Worm (Caenorhabditis elegans) whole organism, L1 larva: ENCODE measurements around the gene F01D5.6.

Source experiments
- C04F5.9 ChIP-seq: sonication (generic microtip); optimal IDR thresholded peaks from 2 replicates; lab custom pipeline; 2016; ENCODE audit warnings: missing genetic modification characterization, missing compliant biosample characterization
- alr-1 ChIP-seq: fragments of 200-800 bp; sonication (Bioruptor generic); optimal IDR thresholded peaks from 2 replicates; lab custom pipeline; 2018; ENCODE audit warnings: borderline replicate concordance, mild to moderate bottlenecking, missing genetic modification characterization, missing compliant biosample characterization
- ceh-82 ChIP-seq, 3 experiments: fragments of 150-350 bp in 1 of 3; sonication (generic microtip) in 2 of 3; optimal IDR thresholded peaks; 2 replicates each; lab custom pipeline; 2014 to 2017; ENCODE audit warnings: missing biosample characterization in 3 of 3, missing genetic modification characterization in 3 of 3
- fkh-10 ChIP-seq: sonication (generic microtip); optimal IDR thresholded peaks from 2 replicates; lab custom pipeline; 2017; ENCODE audit warnings: missing biosample characterization, missing genetic modification reagents, missing genetic modification characterization
- fkh-4 ChIP-seq: sonication (generic microtip); optimal IDR thresholded peaks from 2 replicates; lab custom pipeline; 2016; ENCODE audit warnings: missing compliant biosample characterization, missing genetic modification characterization, borderline replicate concordance
- nhr-76 ChIP-seq: sonication (generic microtip); optimal IDR thresholded peaks from 2 replicates; lab custom pipeline; 2017; ENCODE audit warnings: missing biosample characterization, missing genetic modification characterization
- nhr-90 ChIP-seq: sonication (generic microtip); optimal IDR thresholded peaks from 2 replicates; lab custom pipeline; 2016; ENCODE audit warnings: mild to moderate bottlenecking, missing genetic modification characterization, missing compliant biosample characterization; ENCODE audit not compliant: poor library complexity
- pqm-1 ChIP-seq: sonication (generic microtip); optimal IDR thresholded peaks from 3 replicates; lab custom pipeline; 2017; ENCODE audit warnings: missing biosample characterization, missing genetic modification characterization
- snpc-4 ChIP-seq: fragments of 150-350 bp; optimal IDR thresholded peaks from 2 replicates; lab custom pipeline; 2014; ENCODE audit warnings: missing biosample characterization, missing genetic modification characterization
- ztf-11 ChIP-seq, 2 experiments: sonication (generic microtip); optimal IDR thresholded peaks; 2 replicates each; lab custom pipeline; 2016 to 2017; ENCODE audit warnings: missing genetic modification characterization in 2 of 2, missing biosample characterization in 1 of 2, missing compliant biosample characterization in 1 of 2

- TF ChIP-seq fkh-10 (GFP tag; lab: Kevin White, UChicago) (no peak), C04F5.9 (tag; lab: Kevin White, UChicago) (no peak), pqm-1 (tag; lab: Kevin White, UChicago) (no peak), alr-1 (tag; lab: Kevin White, UChicago) (no peak), fkh-4 (tag; lab: Kevin White, UChicago) (no peak), nhr-76 (tag; lab: Kevin White, UChicago) (no peak), ztf-11 (tag; optimal IDR thresholded peaks at IDR 0.05; lab: Kevin White, UChicago) (no peak), ceh-82 (tag; optimal IDR thresholded peaks at IDR 0.05; lab: Kevin White, UChicago) (no peak), nhr-90 (tag; lab: Kevin White, UChicago) (no peak), snpc-4 (tag; lab: Kevin White, UChicago) (no peak)
Observed at ce11 chrII:13994934-13995333, 11.4 kb upstream of the F01D5.6 start, which contains the start of gene Y39G8B.7.
